Worm (Caenorhabditis elegans) whole organism, mixed stage, embryonic: ENCODE results near the gene sex-1.
A peak's percentile ranks its signal among the peaks of the same experiment; 100 is the strongest.

ENCODE experiments used
- M03D4.4 ChIP-seq: sonication (generic microtip); optimal IDR thresholded peaks from 2 replicates; lab custom pipeline; 2017; ENCODE audit warnings: mild to moderate bottlenecking, missing genetic modification characterization, missing compliant biosample characterization
- blmp-1 ChIP-seq: fragments of 150-350 bp; optimal IDR thresholded peaks from 2 replicates; lab custom pipeline; 2014; ENCODE audit warnings: missing biosample characterization, missing genetic modification characterization
- ceh-39 ChIP-seq: fragments of 150-350 bp; optimal IDR thresholded peaks from 2 replicates; lab custom pipeline; 2014; ENCODE audit warnings: missing biosample characterization, missing genetic modification characterization
- ceh-43 ChIP-seq: fragments of 200-800 bp; sonication (Bioruptor generic); optimal IDR thresholded peaks from 2 replicates; lab custom pipeline; 2018; ENCODE audit warnings: mild to moderate bottlenecking, missing genetic modification characterization, moderate library complexity, missing compliant biosample characterization
- ceh-83 ChIP-seq: fragments of 200-800 bp; sonication (Bioruptor generic); optimal IDR thresholded peaks from 2 replicates; lab custom pipeline; 2018; ENCODE audit warnings: mild to moderate bottlenecking, missing genetic modification characterization, missing compliant biosample characterization
- ces-1 ChIP-seq: fragments of 150-350 bp; optimal IDR thresholded peaks from 2 replicates; lab custom pipeline; 2014; ENCODE audit warnings: missing biosample characterization, missing genetic modification reagents, missing genetic modification characterization
- cnd-1 ChIP-seq: fragments of 200-800 bp; sonication (Bioruptor generic); optimal IDR thresholded peaks from 2 replicates; lab custom pipeline; 2018; ENCODE audit warnings: mild to moderate bottlenecking, missing genetic modification characterization, missing compliant biosample characterization
- drap-1 ChIP-seq: fragments of 200-800 bp; sonication (Bioruptor generic); optimal IDR thresholded peaks from 3 replicates; lab custom pipeline; 2018; ENCODE audit warnings: mild to moderate bottlenecking, missing genetic modification characterization, missing compliant biosample characterization
- elt-1 ChIP-seq: sonication (generic microtip); optimal IDR thresholded peaks from 2 replicates; lab custom pipeline; 2017; ENCODE audit warnings: missing genetic modification characterization, mild to moderate bottlenecking, missing compliant biosample characterization, antibody characterized with exemption, moderate library complexity, borderline replicate concordance; ENCODE audit not compliant: insufficient read depth
- elt-3 ChIP-seq: fragments of 150-350 bp; optimal IDR thresholded peaks from 2 replicates; lab custom pipeline; 2014; ENCODE audit warnings: missing biosample characterization, missing genetic modification characterization
- flh-1 ChIP-seq: fragments of 200-800 bp; sonication (Bioruptor generic); optimal IDR thresholded peaks from 2 replicates; lab custom pipeline; 2018; ENCODE audit warnings: mild to moderate bottlenecking, missing genetic modification characterization, moderate library complexity, missing compliant biosample characterization
- ham-2 ChIP-seq: fragments of 200-800 bp; sonication (Bioruptor generic); optimal IDR thresholded peaks from 2 replicates; lab custom pipeline; 2018; ENCODE audit warnings: mild to moderate bottlenecking, missing genetic modification characterization, missing compliant biosample characterization
- hlh-1 ChIP-seq: fragments of 150-350 bp; optimal IDR thresholded peaks from 2 replicates; lab custom pipeline; 2014; ENCODE audit warnings: missing biosample characterization, missing genetic modification reagents, missing genetic modification characterization
- lin-32 ChIP-seq: fragments of 200-800 bp; sonication (Bioruptor generic); optimal IDR thresholded peaks from 2 replicates; lab custom pipeline; 2018; ENCODE audit warnings: mild to moderate bottlenecking, missing genetic modification characterization, missing compliant biosample characterization
- lsy-2 ChIP-seq: fragments of 150-350 bp; optimal IDR thresholded peaks from 2 replicates; lab custom pipeline; 2014; ENCODE audit warnings: missing biosample characterization, missing genetic modification characterization
- mab-5 ChIP-seq: fragments of 150-350 bp; optimal IDR thresholded peaks from 2 replicates; lab custom pipeline; 2014; ENCODE audit warnings: missing biosample characterization, missing genetic modification characterization
- mep-1 ChIP-seq: fragments of 150-350 bp; optimal IDR thresholded peaks from 2 replicates; lab custom pipeline; 2017; ENCODE audit warnings: missing biosample characterization, missing genetic modification reagents, missing genetic modification characterization, inconsistent platforms
- mls-2 ChIP-seq: sonication (generic microtip); optimal IDR thresholded peaks from 2 replicates; lab custom pipeline; 2016; ENCODE audit warnings: mild to moderate bottlenecking, missing genetic modification characterization, moderate library complexity, missing compliant biosample characterization
- nhr-12 ChIP-seq: fragments of 150-350 bp; optimal IDR thresholded peaks from 2 replicates; lab custom pipeline; 2014; ENCODE audit warnings: missing biosample characterization, missing genetic modification characterization
- nhr-2 ChIP-seq: fragments of 150-350 bp; optimal IDR thresholded peaks from 2 replicates; lab custom pipeline; 2014; ENCODE audit warnings: missing biosample characterization, missing genetic modification characterization
- nhr-237 ChIP-seq: fragments of 150-350 bp; optimal IDR thresholded peaks from 2 replicates; lab custom pipeline; 2014; ENCODE audit warnings: missing biosample characterization, missing genetic modification characterization
- nhr-28 ChIP-seq: fragments of 150-350 bp; optimal IDR thresholded peaks from 2 replicates; lab custom pipeline; 2014; ENCODE audit warnings: missing biosample characterization, missing genetic modification characterization
- nhr-76 ChIP-seq: sonication (generic microtip); optimal IDR thresholded peaks from 2 replicates; lab custom pipeline; 2017; ENCODE audit warnings: missing biosample characterization, missing genetic modification characterization
- sem-2 ChIP-seq: fragments of 200-800 bp; sonication (Bioruptor generic); optimal IDR thresholded peaks from 2 replicates; lab custom pipeline; 2018; ENCODE audit warnings: mild to moderate bottlenecking, missing genetic modification characterization, missing compliant biosample characterization
- snpc-4 ChIP-seq: fragments of 150-350 bp; optimal IDR thresholded peaks from 2 replicates; lab custom pipeline; 2014; ENCODE audit warnings: missing biosample characterization, missing genetic modification characterization
- sptf-1 ChIP-seq: sonication (generic microtip); optimal IDR thresholded peaks from 2 replicates; lab custom pipeline; 2017; ENCODE audit warnings: mild to moderate bottlenecking, missing genetic modification characterization, moderate library complexity, missing compliant biosample characterization
- tbx-8 ChIP-seq: fragments of 200-800 bp; sonication (Bioruptor generic); optimal IDR thresholded peaks from 2 replicates; lab custom pipeline; 2018; ENCODE audit warnings: mild to moderate bottlenecking, missing genetic modification characterization, moderate library complexity, missing compliant biosample characterization
- unc-120 ChIP-seq: sonication (generic microtip); optimal IDR thresholded peaks from 2 replicates; lab custom pipeline; 2017; ENCODE audit warnings: missing genetic modification characterization, missing compliant biosample characterization; ENCODE audit not compliant: poor library complexity, severe bottlenecking
- unc-39 ChIP-seq: fragments of 150-350 bp; optimal IDR thresholded peaks from 2 replicates; lab custom pipeline; 2014; ENCODE audit warnings: missing biosample characterization, missing genetic modification characterization
- unc-62 ChIP-seq: fragments of 150-350 bp; optimal IDR thresholded peaks from 2 replicates; lab custom pipeline; 2014; ENCODE audit warnings: missing biosample characterization, missing genetic modification reagents, missing genetic modification characterization
- zip-8 ChIP-seq: fragments of 150-350 bp; optimal IDR thresholded peaks from 2 replicates; lab custom pipeline; 2014; ENCODE audit warnings: missing biosample characterization, missing genetic modification characterization
- ztf-11 ChIP-seq: fragments of 150-350 bp; optimal IDR thresholded peaks from 2 replicates; lab custom pipeline; 2014; ENCODE audit warnings: missing biosample characterization, missing genetic modification characterization

sex-1 gene

DNA sequence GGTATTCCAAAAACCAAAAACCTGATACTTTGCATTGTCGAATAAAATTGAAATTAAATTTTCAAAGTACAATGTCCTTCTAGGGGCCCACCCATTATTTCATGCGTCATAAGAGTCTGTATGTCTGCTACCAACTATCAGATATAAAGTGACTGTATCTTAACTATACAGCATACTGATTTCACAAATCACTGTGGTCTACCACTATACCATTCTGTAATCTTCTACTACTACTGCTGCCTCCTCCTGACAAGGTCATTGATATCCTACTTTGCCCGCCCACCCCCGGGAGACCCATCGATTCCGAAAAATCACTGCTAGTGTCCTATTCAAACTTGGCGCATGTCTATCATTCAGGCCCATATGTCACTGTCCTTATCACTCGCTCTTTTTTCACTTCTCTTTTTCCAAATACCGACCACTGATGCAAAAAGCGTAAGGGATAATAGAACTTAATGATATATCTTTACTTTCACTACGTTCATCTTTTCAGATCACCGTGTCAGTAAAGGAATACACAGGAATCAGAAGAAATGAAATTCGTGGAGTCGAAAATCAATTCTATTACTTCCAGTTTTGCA lies 33.1 kb downstream of the sex-1 start, which contains the start of gene C07A4.2:
Gene C07A4.2, plus strand, starts transcription at position 195 of the 581 bp plus-strand sequence.
- TF ChIP-seq ceh-43 (GFP tag; lab: Kevin White, UChicago) (no peak), nhr-2 (tag; lab: Kevin White, UChicago) (no peak), lin-32 (GFP tag; lab: Kevin White, UChicago) (no peak), mab-5 (no peak), blmp-1 (tag; lab: Kevin White, UChicago) (no peak), ceh-83 (no peak), hlh-1 (tag; lab: Kevin White, UChicago) (no peak), M03D4.4 (tag; lab: Kevin White, UChicago) (no peak), zip-8 (tag; lab: Kevin White, UChicago) (no peak), mls-2 (no peak), unc-120 (tag; lab: Kevin White, UChicago) (no peak), sptf-1 (tag; lab: Kevin White, UChicago) (no peak), drap-1 (GFP tag; lab: Kevin White, UChicago) (no peak), nhr-12 (tag; lab: Kevin White, UChicago) (no peak)

DNA sequence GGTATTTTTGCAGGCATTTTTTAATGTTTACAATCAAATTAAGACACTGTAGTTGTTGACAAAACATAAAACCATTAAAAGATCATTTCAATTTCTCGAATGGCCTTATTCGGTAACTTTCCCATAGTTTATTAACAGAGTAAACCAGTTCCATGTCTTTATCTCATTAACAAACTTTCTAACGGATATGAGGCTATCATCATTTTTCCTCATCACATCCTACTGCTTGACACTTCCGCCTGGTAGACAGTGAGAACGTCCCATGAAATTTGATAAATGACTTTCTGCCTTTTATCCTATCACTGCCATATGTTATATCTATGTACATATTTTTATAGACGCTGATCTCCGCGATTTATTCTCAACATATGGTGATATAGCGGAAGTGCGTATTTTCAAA lies 34.6 kb downstream of the sex-1 start:
- no peak for TF ChIP-seq ceh-39 (tag; lab: Kevin White, UChicago)
- TF ChIP-seq, all 35 proteins: peak for 0

DNA sequence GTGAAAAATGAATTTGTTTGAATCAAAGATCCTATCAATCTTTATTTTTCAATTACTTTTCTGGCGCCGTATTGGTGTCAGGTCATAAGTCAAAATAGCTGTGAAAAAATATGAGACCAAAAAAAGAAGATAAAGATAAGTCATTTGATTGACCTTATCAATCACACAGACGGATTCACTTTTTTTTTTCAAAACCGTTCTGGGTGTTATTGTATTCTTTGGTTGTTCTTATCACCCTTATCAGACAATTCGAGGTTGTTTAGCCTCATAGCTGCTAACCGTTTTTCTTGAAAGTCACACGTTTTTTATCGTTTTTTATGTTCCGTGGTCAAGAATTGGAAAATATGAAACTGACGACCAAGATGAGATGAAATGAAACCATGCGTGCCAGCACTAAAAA lies 36.7 kb downstream of the sex-1 start:
- TF ChIP-seq snpc-4 (tag; lab: Kevin White, UChicago) (no peak), unc-120 (tag; lab: Kevin White, UChicago) (no peak), sem-2 (GFP tag; lab: Kevin White, UChicago) (no peak), elt-1 (tag; lab: Kevin White, UChicago) (no peak), cnd-1 (no peak), blmp-1 (tag; lab: Kevin White, UChicago) (no peak), nhr-28 (tag; lab: Kevin White, UChicago) (no peak), ztf-11 (tag; lab: Kevin White, UChicago) (no peak), ceh-43 (GFP tag; lab: Kevin White, UChicago) (no peak), nhr-12 (tag; lab: Kevin White, UChicago) (no peak), unc-39 (tag; lab: Kevin White, UChicago) (no peak), tbx-8 (GFP tag; lab: Kevin White, UChicago) (no peak), M03D4.4 (tag; lab: Kevin White, UChicago) (no peak), nhr-237 (tag; lab: Kevin White, UChicago) (no peak), elt-3 (tag; lab: Kevin White, UChicago) (no peak), mep-1 (tag; lab: Kevin White, UChicago) (no peak), flh-1 (GFP tag; lab: Kevin White, UChicago) (no peak), hlh-1 (tag; lab: Kevin White, UChicago) (no peak)

DNA sequence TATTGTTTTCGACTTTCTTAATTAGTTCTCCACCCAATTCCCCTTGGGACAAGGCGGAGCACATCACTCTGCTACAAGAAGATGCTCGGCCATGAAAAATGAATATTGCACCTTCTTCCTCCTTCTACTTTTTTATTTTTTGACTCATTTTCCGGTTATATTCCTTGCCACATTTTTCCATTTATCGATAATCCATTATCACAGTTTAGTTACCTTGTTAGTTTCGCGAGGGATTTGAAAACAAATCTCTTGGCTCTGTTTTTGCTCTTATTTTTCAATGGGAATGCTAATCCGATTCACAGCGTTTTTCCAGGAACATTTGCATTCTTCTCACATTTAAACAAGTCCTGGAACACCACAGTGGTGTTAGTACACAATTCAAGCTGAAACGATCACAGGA lies 38.2 kb downstream of the sex-1 start, which contains the start of gene rnp-9:
Gene rnp-9, plus strand, starts transcription at position 301 of the 400 bp plus-strand sequence.
- no peak for TF ChIP-seq mab-5
- no peak for TF ChIP-seq ham-2 (GFP tag; lab: Kevin White, UChicago)
- TF ChIP-seq blmp-1 (tag; lab: Kevin White, UChicago) = no peak
- TF ChIP-seq unc-62 = no peak
- TF ChIP-seq mls-2 = no peak
- TF ChIP-seq ceh-83 = no peak
- no peak for TF ChIP-seq cnd-1
- no peak for TF ChIP-seq nhr-28 (tag; lab: Kevin White, UChicago)
- TF ChIP-seq drap-1 (GFP tag; lab: Kevin White, UChicago) = no peak
- TF ChIP-seq nhr-76 = no peak
- no peak for TF ChIP-seq nhr-237 (tag; lab: Kevin White, UChicago)
- no peak for TF ChIP-seq flh-1 (GFP tag; lab: Kevin White, UChicago)

DNA sequence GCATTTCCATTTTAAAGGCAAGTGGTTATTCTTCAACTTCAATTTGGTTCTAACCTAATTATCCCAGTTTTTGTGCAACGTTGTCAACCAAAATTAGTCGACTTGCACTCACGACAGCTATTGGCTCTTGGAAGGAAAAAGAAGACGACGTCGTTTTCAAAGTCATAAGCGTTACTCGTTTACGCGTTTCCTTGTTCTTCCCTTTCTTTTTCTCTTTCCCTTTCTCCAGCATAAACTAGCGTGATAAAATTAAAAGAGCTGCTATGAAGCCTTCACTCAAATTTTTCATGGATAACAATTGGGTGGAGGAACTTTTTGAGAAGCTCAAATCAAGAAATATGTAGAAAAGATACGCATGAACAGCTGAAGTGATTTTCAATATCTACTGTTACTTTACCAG lies 42.0 kb downstream of the sex-1 start:
- TF ChIP-seq lsy-2 (tag; lab: Kevin White, UChicago) (no peak), ces-1 (GFP tag; lab: Kevin White, UChicago) (peak; percentile 64), flh-1 (GFP tag; lab: Kevin White, UChicago) (no peak), sptf-1 (tag; lab: Kevin White, UChicago) (no peak)
